Worm (Caenorhabditis elegans) whole organism, L1 larva: ENCODE data around the gene F55C12.4.
"Not testable (repeated sequence)": the region's sequence is repeated elsewhere in the genome, so short reads cannot be mapped to it uniquely, and the experiment has no call there.

Experiments
- C16A3.4 ChIP-seq: fragments of 150-350 bp; optimal IDR thresholded peaks from 2 replicates; lab custom pipeline; 2014; ENCODE audit warnings: missing biosample characterization, missing genetic modification characterization
- C34B4.2 ChIP-seq: sonication (generic microtip); optimal IDR thresholded peaks from 2 replicates; lab custom pipeline; 2017; ENCODE audit warnings: mild to moderate bottlenecking, missing genetic modification characterization, missing compliant biosample characterization
- Y116A8C.19 ChIP-seq: sonication (generic microtip); optimal IDR thresholded peaks from 2 replicates; lab custom pipeline; 2016; ENCODE audit warnings: missing compliant biosample characterization, missing genetic modification characterization, borderline replicate concordance
- ceh-8 ChIP-seq: fragments of 200-800 bp; sonication (Bioruptor generic); optimal IDR thresholded peaks from 2 replicates; lab custom pipeline; 2018; ENCODE audit warnings: mild to moderate bottlenecking, missing genetic modification characterization, moderate library complexity, missing compliant biosample characterization
- ceh-88 ChIP-seq: fragments of 200-800 bp; sonication (Bioruptor generic); IDR thresholded peaks from 2 replicates; pipeline ENCODE4 v1.3.6; 2022; ENCODE audit warnings: missing genetic modification characterization, missing compliant biosample characterization
- ceh-90 ChIP-seq: sonication (generic microtip); optimal IDR thresholded peaks from 2 replicates; lab custom pipeline; 2016; ENCODE audit warnings: missing genetic modification characterization, missing compliant biosample characterization
- ces-1 ChIP-seq: fragments of 150-350 bp; optimal IDR thresholded peaks from 2 replicates; lab custom pipeline; 2014; ENCODE audit warnings: missing biosample characterization, missing genetic modification reagents, missing genetic modification characterization
- dsc-1 ChIP-seq: sonication (generic microtip); optimal IDR thresholded peaks from 2 replicates; lab custom pipeline; 2016; ENCODE audit warnings: mild to moderate bottlenecking, missing genetic modification characterization, missing compliant biosample characterization
- elt-2 ChIP-seq: sonication (generic microtip); optimal IDR thresholded peaks from 2 replicates; lab custom pipeline; 2016; ENCODE audit warnings: missing genetic modification characterization, mild to moderate bottlenecking, inconsistent platforms, missing compliant biosample characterization, missing genetic modification reagents
- ets-5 ChIP-seq: fragments of 200-800 bp; sonication (Bioruptor generic); IDR thresholded peaks from 2 replicates; pipeline ENCODE4 v1.3.6; 2022; ENCODE audit warnings: missing genetic modification characterization, missing compliant biosample characterization
- fkh-4 ChIP-seq: sonication (generic microtip); optimal IDR thresholded peaks from 2 replicates; lab custom pipeline; 2016; ENCODE audit warnings: missing compliant biosample characterization, missing genetic modification characterization, borderline replicate concordance
- hpl-2 ChIP-seq: fragments of 150-350 bp; optimal IDR thresholded peaks from 2 replicates; lab custom pipeline; 2014; ENCODE audit warnings: missing biosample characterization, missing genetic modification reagents, missing genetic modification characterization
- lin-14 ChIP-seq: fragments of 200-800 bp; sonication (Bioruptor generic); optimal IDR thresholded peaks from 2 replicates; lab custom pipeline; 2018; ENCODE audit warnings: mild to moderate bottlenecking, missing genetic modification characterization, moderate library complexity, missing compliant biosample characterization
- lin-15B ChIP-seq: fragments of 150-350 bp; sonication (generic microtip); optimal IDR thresholded peaks from 3 replicates; lab custom pipeline; 2014; ENCODE audit warnings: missing biosample characterization, missing genetic modification characterization
- lin-35 ChIP-seq, 2 experiments: fragments of 150-350 bp; optimal IDR thresholded peaks; 2 replicates each; lab custom pipeline; 2014; ENCODE audit warnings: missing biosample characterization in 2 of 2, missing genetic modification characterization in 2 of 2, missing genetic modification reagents in 2 of 2
- lir-3 ChIP-seq: sonication (generic microtip); optimal IDR thresholded peaks from 2 replicates; lab custom pipeline; 2016; ENCODE audit warnings: mild to moderate bottlenecking, missing genetic modification characterization, moderate library complexity, missing compliant biosample characterization; ENCODE audit not compliant: poor library complexity
- mdl-1 ChIP-seq, 2 experiments: fragments of 150-350 bp; optimal IDR thresholded peaks; 2 replicates each; lab custom pipeline; 2014 to 2017; ENCODE audit warnings: missing biosample characterization in 2 of 2, missing genetic modification characterization in 2 of 2, inconsistent platforms in 1 of 2
- mep-1 ChIP-seq: fragments of 150-350 bp; optimal IDR thresholded peaks from 2 replicates; lab custom pipeline; 2014; ENCODE audit warnings: missing biosample characterization, missing genetic modification characterization
- nhr-11 ChIP-seq: fragments of 150-350 bp; optimal IDR thresholded peaks from 2 replicates; lab custom pipeline; 2014; ENCODE audit warnings: missing biosample characterization, missing genetic modification characterization
- nhr-12 ChIP-seq: sonication (generic microtip); optimal IDR thresholded peaks from 2 replicates; lab custom pipeline; 2017; ENCODE audit warnings: missing biosample characterization, missing genetic modification characterization
- nhr-19 ChIP-seq: fragments of 200-800 bp; sonication (Bioruptor generic); conservative IDR thresholded peaks from 2 replicates; pipeline ENCODE4 v1.3.6; 2022; ENCODE audit warnings: missing genetic modification characterization, missing compliant biosample characterization
- nhr-28 ChIP-seq: fragments of 150-350 bp; optimal IDR thresholded peaks from 2 replicates; lab custom pipeline; 2014; ENCODE audit warnings: missing biosample characterization, missing genetic modification characterization
- nhr-71 ChIP-seq: sonication (generic microtip); optimal IDR thresholded peaks from 2 replicates; lab custom pipeline; 2016; ENCODE audit warnings: mild to moderate bottlenecking, missing genetic modification characterization, moderate library complexity, missing compliant biosample characterization
- nhr-76 ChIP-seq: sonication (generic microtip); optimal IDR thresholded peaks from 2 replicates; lab custom pipeline; 2017; ENCODE audit warnings: missing biosample characterization, missing genetic modification characterization
- nhr-77 ChIP-seq: fragments of 150-350 bp; optimal IDR thresholded peaks from 2 replicates; lab custom pipeline; 2014; ENCODE audit warnings: missing biosample characterization, missing genetic modification characterization
- nhr-85 ChIP-seq: sonication (generic microtip); peaks from one replicate; lab custom pipeline; 2016; ENCODE audit warnings: missing genetic modification characterization, inconsistent platforms, missing compliant biosample characterization
- pqm-1 ChIP-seq: sonication (generic microtip); optimal IDR thresholded peaks from 3 replicates; lab custom pipeline; 2017; ENCODE audit warnings: missing biosample characterization, missing genetic modification characterization
- snpc-4 ChIP-seq: fragments of 150-350 bp; optimal IDR thresholded peaks from 2 replicates; lab custom pipeline; 2014; ENCODE audit warnings: missing biosample characterization, missing genetic modification characterization
- sox-4 ChIP-seq: sonication (generic microtip); optimal IDR thresholded peaks from 2 replicates; lab custom pipeline; 2016; ENCODE audit warnings: missing genetic modification characterization, missing compliant biosample characterization
- sptf-1 ChIP-seq: fragments of 150-350 bp; optimal IDR thresholded peaks from 2 replicates; lab custom pipeline; 2014; ENCODE audit warnings: missing biosample characterization, missing genetic modification characterization
- swsn-7 ChIP-seq: sonication (generic microtip); optimal IDR thresholded peaks from 2 replicates; lab custom pipeline; 2016; ENCODE audit warnings: missing genetic modification characterization, missing compliant biosample characterization
- tbx-2 ChIP-seq: sonication (generic microtip); optimal IDR thresholded peaks from 2 replicates; lab custom pipeline; 2016; ENCODE audit warnings: missing genetic modification characterization, missing compliant biosample characterization
- unc-30 ChIP-seq: sonication (generic microtip); optimal IDR thresholded peaks from 2 replicates; lab custom pipeline; 2017; ENCODE audit warnings: missing biosample characterization, missing genetic modification characterization
- unc-86 ChIP-seq: sonication (generic microtip); optimal IDR thresholded peaks from 2 replicates; lab custom pipeline; 2016; ENCODE audit warnings: missing genetic modification characterization, missing compliant biosample characterization
- unc-98 ChIP-seq: fragments of 200-800 bp; sonication (Bioruptor generic); IDR thresholded peaks from 2 replicates; pipeline ENCODE4 v1.3.6; 2022; ENCODE audit warnings: missing genetic modification characterization, missing compliant biosample characterization
- xbp-1 ChIP-seq: sonication (generic microtip); optimal IDR thresholded peaks from 2 replicates; lab custom pipeline; 2016; ENCODE audit warnings: missing genetic modification characterization, missing compliant biosample characterization
- zip-4 ChIP-seq: fragments of 200-800 bp; sonication (Bioruptor generic); optimal IDR thresholded peaks from 2 replicates; lab custom pipeline; 2018; ENCODE audit warnings: mild to moderate bottlenecking, missing genetic modification characterization, moderate library complexity, missing compliant biosample characterization

The F55C12.4 gene

ce11 chrII:5819655-5820054 lies 38.6 kb downstream of the F55C12.4 start (continued):
- TF ChIP-seq nhr-19 (GFP tag; lab: Robert Waterston, UW), result peak; percentile 16; the same call in 1 of the 2 replicates

ce11 chrII:5818298-5818697 lies 39.9 kb downstream of the F55C12.4 start, which contains the start of gene ZK1248.4:
Gene ZK1248.4, plus strand, starts transcription at chrII:5818598.
- TF ChIP-seq Y116A8C.19 (tag; lab: Kevin White, UChicago) (no peak), lin-15B (tag; lab: Kevin White, UChicago) (no peak), ceh-88 (GFP tag; lab: Robert Waterston, UW) (no peak), nhr-28 (tag; lab: Kevin White, UChicago) (no peak), tbx-2 (no peak), unc-30 (tag; lab: Kevin White, UChicago) (no peak), nhr-76 (no peak), dsc-1 (tag; lab: Kevin White, UChicago) (no peak), lir-3 (tag; lab: Kevin White, UChicago) (no peak)

DNA sequence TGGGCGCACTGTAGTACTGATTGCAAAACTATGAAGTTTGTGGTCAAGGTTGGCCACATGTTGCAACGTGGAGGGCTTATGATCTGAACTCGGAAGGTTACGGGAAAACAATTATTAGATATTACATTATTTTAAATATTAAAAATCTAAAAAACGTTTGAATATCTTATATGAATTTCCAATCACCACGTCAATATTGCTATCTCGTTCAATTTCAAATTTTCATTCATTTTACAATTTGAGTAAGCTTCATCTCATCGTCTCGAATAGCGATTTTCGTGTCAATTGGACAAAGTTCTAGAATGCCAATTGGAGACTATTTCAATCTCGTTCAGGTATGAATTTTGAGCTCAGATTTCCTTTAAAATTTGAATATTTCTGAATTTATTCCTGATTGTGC lies 41.9 kb downstream of the F55C12.4 start, which contains the start of gene ZK1248.20:
ZK1248.20 (plus strand) TSS at position 301 of the 400 bp plus-strand sequence.
- TF ChIP-seq ceh-8 (GFP tag; lab: Kevin White, UChicago), result no peak
- no peak for TF ChIP-seq snpc-4 (tag; lab: Kevin White, UChicago)
- TF ChIP-seq C34B4.2 (tag; lab: Kevin White, UChicago), result no peak
- no peak for TF ChIP-seq hpl-2
- TF ChIP-seq mdl-1 (tag; optimal IDR thresholded peaks at IDR 0.05; lab: Kevin White, UChicago), result no peak
- TF ChIP-seq tbx-2, result no peak
- TF ChIP-seq unc-98 (GFP tag; lab: Robert Waterston, UW), result no peak
- TF ChIP-seq sptf-1, result no peak
- TF ChIP-seq nhr-77, result no peak
- TF ChIP-seq nhr-85, result no peak
- no peak for TF ChIP-seq C16A3.4
- TF ChIP-seq nhr-71 (tag; lab: Kevin White, UChicago), result no peak
- no peak for TF ChIP-seq pqm-1
- TF ChIP-seq fkh-4, result no peak
- no peak for TF ChIP-seq lin-35 (GFP tag; optimal IDR thresholded peaks at IDR 0.05; lab: Kevin White, UChicago)
- no peak for TF ChIP-seq sox-4 (tag; lab: Kevin White, UChicago)
- TF ChIP-seq ets-5, result no peak
- no peak for TF ChIP-seq xbp-1
- no peak for TF ChIP-seq zip-4
- no peak for TF ChIP-seq lin-14 (GFP tag; lab: Kevin White, UChicago)

- not testable (repeated sequence) for TF ChIP-seq ces-1 (GFP tag; lab: Kevin White, UChicago); unc-86 (tag; lab: Kevin White, UChicago); nhr-11
Measured at ce11 chrII:5815382-5815781, 42.8 kb downstream of the F55C12.4 start, which contains the start of gene wago-5. Gene wago-5, minus strand, starts transcription at chrII:5815482.

DNA sequence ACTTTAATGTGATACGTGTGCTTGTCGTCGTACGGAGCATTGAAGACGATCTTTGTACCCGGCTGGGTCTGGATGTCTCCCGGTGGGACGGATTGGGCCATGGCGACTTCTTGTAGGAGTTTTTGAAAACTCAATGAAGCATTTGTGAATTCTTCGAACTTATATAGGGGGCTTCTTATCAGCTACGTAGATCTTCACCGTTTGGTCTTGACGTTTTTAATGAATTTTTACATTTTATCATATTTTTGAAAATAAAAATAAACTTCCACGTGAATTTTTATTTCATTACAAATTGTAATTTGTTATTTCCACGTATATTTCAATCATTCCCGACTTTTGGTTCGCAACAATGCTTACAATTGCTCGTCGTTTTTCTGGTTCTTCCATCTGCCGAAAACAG lies 48.0 kb downstream of the F55C12.4 start, which contains the start of the genes msp-64 and ZK1248.5:
msp-64 (minus strand) TSS at position 101 of the 400 bp plus-strand sequence.
ZK1248.5 (plus strand) TSS at position 285 of the 400 bp plus-strand sequence.
- no peak for TF ChIP-seq nhr-12 (tag; lab: Kevin White, UChicago)
- no peak for TF ChIP-seq zip-4
- TF ChIP-seq elt-2, result no peak
- no peak for TF ChIP-seq ceh-8 (GFP tag; lab: Kevin White, UChicago)
- no peak for TF ChIP-seq mep-1
- no peak for TF ChIP-seq unc-98 (GFP tag; lab: Robert Waterston, UW)
- no peak for TF ChIP-seq swsn-7 (tag; lab: Kevin White, UChicago)
- no peak for TF ChIP-seq C16A3.4
- TF ChIP-seq ceh-90 (tag; lab: Kevin White, UChicago), result no peak
- no peak for TF ChIP-seq dsc-1 (tag; lab: Kevin White, UChicago)
- no peak for TF ChIP-seq C34B4.2 (tag; lab: Kevin White, UChicago)
- TF ChIP-seq unc-86 (tag; lab: Kevin White, UChicago), result no peak
